Worm (Caenorhabditis elegans) whole organism, early embryonic: Measurements from ENCODE around the gene ZK632.10.

Source experiments
- ama-1 ChIP-seq: fragments of 150-350 bp; optimal IDR thresholded peaks from 2 replicates; lab custom pipeline; 2014
- ceh-13 ChIP-seq: fragments of 200-800 bp; sonication (Bioruptor generic); optimal IDR thresholded peaks from 2 replicates; lab custom pipeline; 2018; ENCODE audit warnings: mild to moderate bottlenecking, missing genetic modification characterization, missing compliant biosample characterization
- ceh-36 ChIP-seq: sonication (generic microtip); optimal IDR thresholded peaks from 2 replicates; lab custom pipeline; 2016; ENCODE audit warnings: missing genetic modification characterization, inconsistent platforms, missing compliant biosample characterization
- ets-7 ChIP-seq: sonication (generic microtip); optimal IDR thresholded peaks from 2 replicates; lab custom pipeline; 2016; ENCODE audit warnings: missing genotype, missing genetic modification characterization, missing compliant biosample characterization
- hmg-4 ChIP-seq: fragments of 200-800 bp; sonication (Bioruptor generic); optimal IDR thresholded peaks from 2 replicates; lab custom pipeline; 2018; ENCODE audit warnings: mild to moderate bottlenecking, missing genetic modification characterization, missing compliant biosample characterization
- hnd-1 ChIP-seq: sonication (generic microtip); optimal IDR thresholded peaks from 2 replicates; lab custom pipeline; 2016; ENCODE audit warnings: missing genetic modification characterization, missing compliant biosample characterization
- pes-1 ChIP-seq: fragments of 200-800 bp; sonication (Bioruptor generic); IDR thresholded peaks from 2 replicates; pipeline ENCODE4 v1.3.6; 2022; ENCODE audit warnings: missing genetic modification reagents, missing genetic modification characterization, missing compliant biosample characterization
- sea-1 ChIP-seq: fragments of 200-800 bp; sonication (Bioruptor generic); conservative IDR thresholded peaks from 2 replicates; pipeline ENCODE4 v1.3.6; 2022; ENCODE audit warnings: missing genetic modification characterization, missing compliant biosample characterization
- tbx-37 ChIP-seq: fragments of 200-800 bp; sonication (Bioruptor generic); conservative IDR thresholded peaks from 2 replicates; pipeline ENCODE4 v1.3.6; 2022; ENCODE audit warnings: missing genetic modification reagents, missing genetic modification characterization, missing compliant biosample characterization
- tra-4 ChIP-seq: sonication (generic microtip); optimal IDR thresholded peaks from 2 replicates; lab custom pipeline; 2017; ENCODE audit warnings: missing genetic modification characterization, missing compliant biosample characterization

ce11 chrIII:9780665-9781304 is 46.7 kb downstream of the ZK632.10 start, which contains the start of gene vha-1:
- TF ChIP-seq ama-1 (lab: Kevin White, UChicago) (no peak), sea-1 (GFP tag; lab: Robert Waterston, UW) (0 out of 2 replicates have a peak, but pooled peaks have one; percentile 58), pes-1 (GFP tag; lab: Robert Waterston, UW) (0 out of 2 replicates have a peak, but pooled peaks have one; percentile 31), ceh-13 (no peak), ets-7 (tag; lab: Kevin White, UChicago) (no peak), tra-4 (tag; lab: Kevin White, UChicago) (no peak), hmg-4 (GFP tag; lab: Kevin White, UChicago) (no peak), hnd-1 (no peak), ceh-36 (tag; lab: Kevin White, UChicago) (no peak), tbx-37 (no peak)
